Fruit fly (Drosophila melanogaster) whole organism, embryonic: ENCODE measurements around the gene slmo.

ENCODE experiments used
- CG12219 ChIP-seq: fragments of 200-800 bp; sonication (Bioruptor generic); optimal IDR thresholded peaks from 3 replicates; lab custom pipeline; 2018; ENCODE audit warnings: missing biosample characterization, mild to moderate bottlenecking, missing genetic modification characterization
- CG12391 ChIP-seq: fragments of 200-800 bp; sonication (Bioruptor generic); optimal IDR thresholded peaks from 3 replicates; lab custom pipeline; 2018; ENCODE audit warnings: missing biosample characterization, mild to moderate bottlenecking, missing genetic modification characterization, moderate library complexity
- CG13424 ChIP-seq: fragments of 200-800 bp; sonication (Bioruptor generic); optimal IDR thresholded peaks from 2 replicates; lab custom pipeline; 2019; ENCODE audit warnings: missing biosample characterization, mild to moderate bottlenecking, missing genetic modification characterization, moderate library complexity
- CG13894 ChIP-seq: fragments of 200-800 bp; sonication (Bioruptor generic); optimal IDR thresholded peaks from 3 replicates; lab custom pipeline; 2018; ENCODE audit warnings: missing biosample characterization, mild to moderate bottlenecking, missing genetic modification characterization, moderate library complexity
- CG14965 ChIP-seq: fragments of 200-800 bp; sonication (Bioruptor generic); optimal IDR thresholded peaks from 2 replicates; lab custom pipeline; 2016; ENCODE audit warnings: missing biosample characterization, missing genetic modification characterization, borderline replicate concordance
- CG15479 ChIP-seq: fragments of 200-800 bp; sonication (Bioruptor generic); optimal IDR thresholded peaks from 3 replicates; lab custom pipeline; 2019; ENCODE audit warnings: missing biosample characterization, mild to moderate bottlenecking, missing genetic modification characterization, moderate library complexity
- CG17328 ChIP-seq: fragments of 200-800 bp; sonication (Bioruptor generic); IDR thresholded peaks from 2 replicates; pipeline ENCODE4 v1.3.6; 2022; ENCODE audit warnings: missing biosample characterization, missing genetic modification characterization
- CG18262 ChIP-seq: fragments of 200-800 bp; optimal IDR thresholded peaks from 3 replicates; lab custom pipeline; 2019; ENCODE audit warnings: missing biosample characterization, mild to moderate bottlenecking, missing genetic modification characterization, moderate library complexity
- CG3281 ChIP-seq: fragments of 200-800 bp; sonication (Bioruptor generic); optimal IDR thresholded peaks from 3 replicates; lab custom pipeline; 2017; ENCODE audit warnings: missing biosample characterization, mild to moderate bottlenecking, missing genetic modification characterization
- CG33557 ChIP-seq: fragments of 200-800 bp; sonication (Bioruptor generic); optimal IDR thresholded peaks from 2 replicates; lab custom pipeline; 2019; ENCODE audit warnings: missing biosample characterization, mild to moderate bottlenecking, missing genetic modification characterization, moderate library complexity
- CG6175 ChIP-seq: fragments of 200-800 bp; sonication (Bioruptor generic); IDR thresholded peaks from 3 replicates; pipeline ENCODE4 v1.3.6; 2022; ENCODE audit warnings: missing biosample characterization, missing genetic modification characterization
- CG7357 ChIP-seq: fragments of 200-800 bp; sonication (Bioruptor generic); IDR thresholded peaks from 3 replicates; pipeline ENCODE4 v1.3.6; 2022; ENCODE audit warnings: missing biosample characterization, missing genetic modification characterization
- CG7745 ChIP-seq: fragments of 200-800 bp; sonication (Bioruptor generic); optimal IDR thresholded peaks from 2 replicates; lab custom pipeline; 2018; ENCODE audit warnings: missing biosample characterization, mild to moderate bottlenecking, missing genetic modification characterization, moderate library complexity
- CG8089 ChIP-seq: fragments of 200-800 bp; sonication (Bioruptor generic); optimal IDR thresholded peaks from 3 replicates; lab custom pipeline; 2016; ENCODE audit warnings: missing biosample characterization, missing genetic modification characterization
- CG8478 ChIP-seq: fragments of >200 bp; optimal IDR thresholded peaks from 2 replicates; lab custom pipeline; 2018
- Dip2 ChIP-seq: fragments of 200-800 bp; sonication (Bioruptor generic); IDR thresholded peaks from 2 replicates; pipeline ENCODE4 v1.3.6; 2022; ENCODE audit warnings: missing biosample characterization, missing genetic modification characterization
- E2f1 ChIP-seq: fragments of 200-800 bp; sonication (Bioruptor generic); IDR thresholded peaks from 2 replicates; pipeline ENCODE4 v1.3.6; 2022; ENCODE audit warnings: missing biosample characterization, missing genetic modification characterization
- Fer1 ChIP-seq: fragments of 200-800 bp; sonication (Bioruptor generic); optimal IDR thresholded peaks from 2 replicates; lab custom pipeline; 2017; ENCODE audit warnings: missing biosample characterization, mild to moderate bottlenecking, missing genetic modification characterization
- H15 ChIP-seq: fragments of 200-800 bp; sonication (Bioruptor generic); IDR thresholded peaks from 3 replicates; pipeline ENCODE4 v1.3.6; 2022; ENCODE audit warnings: missing biosample characterization, missing genetic modification characterization
- Hey ChIP-seq: fragments of 200-800 bp; sonication (Bioruptor generic); optimal IDR thresholded peaks from 3 replicates; lab custom pipeline; 2018; ENCODE audit warnings: missing biosample characterization, mild to moderate bottlenecking, missing genetic modification characterization
- Hr51 ChIP-seq, 2 experiments: fragments of 200-800 bp; sonication (Bioruptor generic); optimal IDR thresholded peaks; 2 replicates in 1 of 2; 3 replicates in 1 of 2; lab custom pipeline; 2016 to 2018; ENCODE audit warnings: missing biosample characterization in 2 of 2, missing genetic modification characterization in 2 of 2, mild to moderate bottlenecking in 1 of 2, moderate library complexity in 1 of 2
- Max ChIP-seq: fragments of 200-800 bp; sonication (Bioruptor generic); optimal IDR thresholded peaks from 2 replicates; lab custom pipeline; 2016; ENCODE audit warnings: missing biosample characterization, mild to moderate bottlenecking, missing genetic modification characterization
- Med ChIP-seq: fragments of 200-800 bp; sonication (Bioruptor generic); peaks from one replicate; lab custom pipeline; 2016; ENCODE audit warnings: missing biosample characterization, missing genetic modification characterization, mild to moderate bottlenecking, inconsistent platforms, moderate library complexity
- Nf-YC ChIP-seq: fragments of 200-800 bp; optimal IDR thresholded peaks from 3 replicates; lab custom pipeline; 2019; ENCODE audit warnings: missing biosample characterization, mild to moderate bottlenecking, missing genetic modification characterization, moderate library complexity
- NfI ChIP-seq: fragments of 200-800 bp; sonication (Bioruptor generic); optimal IDR thresholded peaks from 3 replicates; lab custom pipeline; 2018; ENCODE audit warnings: missing biosample characterization, mild to moderate bottlenecking, missing genetic modification characterization, moderate library complexity
- Optix ChIP-seq: fragments of 200-800 bp; sonication (Bioruptor generic); IDR thresholded peaks from 3 replicates; pipeline ENCODE4 v1.3.6; 2022; ENCODE audit warnings: missing biosample characterization, missing genetic modification characterization
- Ptx1 ChIP-seq: fragments of 200-800 bp; sonication (Bioruptor generic); IDR thresholded peaks from 2 replicates; pipeline ENCODE4 v1.3.6; 2022; ENCODE audit warnings: missing biosample characterization, missing genetic modification characterization
- abd-A ChIP-seq: fragments of 200-800 bp; sonication (Bioruptor generic); optimal IDR thresholded peaks from 3 replicates; lab custom pipeline; 2019; ENCODE audit warnings: missing biosample characterization, mild to moderate bottlenecking, missing genetic modification characterization, moderate library complexity
- amos ChIP-seq: fragments of 200-800 bp; sonication (Bioruptor generic); IDR thresholded peaks from 2 replicates; pipeline ENCODE4 v1.3.6; 2022; ENCODE audit warnings: missing biosample characterization, missing genetic modification characterization; ENCODE audit not compliant: partially characterized antibody
- ase ChIP-seq: fragments of 200-800 bp; sonication (Bioruptor generic); IDR thresholded peaks from 3 replicates; pipeline ENCODE4 v1.3.6; 2022; ENCODE audit warnings: missing biosample characterization, missing genetic modification characterization
- dmrt11E ChIP-seq: fragments of 200-800 bp; sonication (Bioruptor generic); optimal IDR thresholded peaks from 3 replicates; lab custom pipeline; 2018; ENCODE audit warnings: missing biosample characterization, mild to moderate bottlenecking, missing genetic modification characterization, moderate library complexity
- en ChIP-seq: fragments of 200-800 bp; sonication (Bioruptor generic); optimal IDR thresholded peaks from 2 replicates; lab custom pipeline; 2016; ENCODE audit warnings: missing biosample characterization, missing genetic modification characterization
- ftz-f1 ChIP-seq: fragments of 200-800 bp; sonication (Bioruptor generic); optimal IDR thresholded peaks from 2 replicates; lab custom pipeline; 2016; ENCODE audit warnings: missing biosample characterization, missing genetic modification characterization
- hb ChIP-seq: fragments of 200-800 bp; sonication (Bioruptor generic); IDR thresholded peaks from 3 replicates; pipeline ENCODE4 v1.3.6; 2022; ENCODE audit warnings: missing biosample characterization, missing genetic modification characterization; ENCODE audit not compliant: partially characterized antibody
- hbn ChIP-seq: fragments of 200-800 bp; sonication (Bioruptor generic); IDR thresholded peaks from 2 replicates; pipeline ENCODE4 v1.3.6; 2022; ENCODE audit warnings: missing biosample characterization, missing genetic modification characterization; ENCODE audit not compliant: partially characterized antibody
- klu ChIP-seq: fragments of 200-800 bp; sonication (Bioruptor generic); IDR thresholded peaks from 2 replicates; pipeline ENCODE4 v1.3.6; 2022; ENCODE audit warnings: missing biosample characterization, missing genetic modification characterization
- pan ChIP-seq, 4 experiments: fragments of >200 bp in 3 of 4; fragments of 200-800 bp in 1 of 4; sonication (Bioruptor generic) in 1 of 4; optimal IDR thresholded peaks in 3 of 4; IDR thresholded peaks in 1 of 4; 2 replicates each; pipeline versions ENCODE4 v1.3.6 to Lab custom; 2017 to 2022; ENCODE audit warnings: missing biosample characterization in 2 of 4, missing genetic modification characterization in 2 of 4, mixed read lengths in 1 of 4
- phol ChIP-seq: fragments of 200-800 bp; sonication (Bioruptor generic); optimal IDR thresholded peaks from 3 replicates; lab custom pipeline; 2018; ENCODE audit warnings: missing biosample characterization, mild to moderate bottlenecking, missing genetic modification characterization, moderate library complexity
- sr ChIP-seq: fragments of 200-800 bp; sonication (Bioruptor generic); IDR thresholded peaks from 3 replicates; pipeline ENCODE4 v1.3.6; 2022; ENCODE audit warnings: missing biosample characterization, missing genetic modification characterization
- stc ChIP-seq: fragments of 200-800 bp; sonication (Bioruptor generic); IDR thresholded peaks from 2 replicates; pipeline ENCODE4 v1.3.6; 2022; ENCODE audit warnings: missing biosample characterization, missing genetic modification characterization
- tgo ChIP-seq: fragments of 200-800 bp; sonication (Bioruptor generic); IDR thresholded peaks from 3 replicates; pipeline ENCODE4 v1.3.6; 2022; ENCODE audit warnings: missing biosample characterization, missing genetic modification characterization
- z ChIP-seq: fragments of 200-800 bp; sonication (Bioruptor generic); IDR thresholded peaks from 3 replicates; pipeline ENCODE4 v1.3.6; 2022; ENCODE audit warnings: missing biosample characterization, missing genetic modification characterization

slmo gene

DNA sequence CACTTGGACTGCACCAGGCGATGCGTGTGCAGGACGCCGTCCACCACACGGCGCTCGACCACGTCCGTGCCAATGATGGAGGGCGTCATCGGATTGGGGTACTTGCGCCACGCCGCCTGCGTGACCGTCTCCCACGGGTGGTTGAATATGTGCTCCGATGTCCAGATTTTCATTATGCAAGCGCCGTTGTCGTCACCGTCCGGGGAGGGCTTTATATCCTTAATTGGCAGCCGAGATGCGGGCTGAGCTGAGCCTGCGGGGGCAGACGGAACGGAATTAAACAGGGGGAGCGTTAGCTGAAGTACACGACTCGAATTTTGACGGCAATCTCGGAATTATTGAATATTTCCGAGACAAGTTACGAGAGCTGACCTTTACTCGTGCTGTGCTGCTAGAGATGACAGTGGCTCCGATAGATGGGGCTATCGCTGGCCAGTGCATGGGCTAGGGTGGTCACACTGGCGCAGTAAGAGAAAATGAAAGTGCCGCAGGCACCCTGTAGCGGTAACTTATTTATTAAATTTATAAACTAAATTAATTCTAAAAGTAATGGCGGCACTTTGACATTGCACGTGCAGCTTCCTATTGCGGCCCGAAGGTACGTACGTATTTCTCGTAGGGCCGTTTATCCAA is 862 bp downstream of the slmo start, which contains the start of gene IPIP (continued):
- no peak for TF ChIP-seq Dip2 (GFP tag; lab: Robert Waterston, UW)
- no peak for TF ChIP-seq pan (optimal IDR thresholded peaks at IDR 0.05; lab: Kevin White, UChicago)
- peak in 1 of 2 experiments; percentile 43 for TF ChIP-seq pan (GFP tag; optimal IDR thresholded peaks at IDR 0.05 in 1 of 2, IDR thresholded peaks at IDR 0.05 in 1 of 2)
- no peak for TF ChIP-seq abd-A (tag; lab: Kevin White, UChicago)
- peak; percentile 12 for TF ChIP-seq CG12391 (tag; lab: Kevin White, UChicago)
- TF ChIP-seq hbn = peak; percentile 68; the same call in 1 of the 2 replicates
- TF ChIP-seq Optix (GFP tag; lab: Robert Waterston, UW) = no peak
- peak; percentile 51 for TF ChIP-seq NfI
- peak; percentile 29; the same call in 1 of the 3 replicates for TF ChIP-seq tgo (GFP tag; lab: Robert Waterston, UW)
- TF ChIP-seq CG13894 (tag; lab: Kevin White, UChicago) = no peak
- peak; percentile 83 for TF ChIP-seq hb
- peak; percentile 27 for TF ChIP-seq Nf-YC
- TF ChIP-seq CG15479 (GFP tag; lab: Kevin White, UChicago) = no peak
- TF ChIP-seq CG8478 (lab: Kevin White, UChicago) = no peak
- no peak for TF ChIP-seq CG14965
- TF ChIP-seq stc (GFP tag; lab: Robert Waterston, UW) = 0 out of 2 replicates have a peak, but pooled peaks have one; percentile 9
- no peak for TF ChIP-seq en (GFP tag; lab: Kevin White, UChicago)
- peak; percentile 51; the same call in 1 of the 3 replicates for TF ChIP-seq H15 (GFP tag; lab: Robert Waterston, UW)
- TF ChIP-seq dmrt11E (tag; lab: Kevin White, UChicago) = no peak
- no peak for TF ChIP-seq CG12219 (GFP tag; lab: Kevin White, UChicago)
- no peak for TF ChIP-seq CG7357 (GFP tag; lab: Robert Waterston, UW)
- peak; percentile 7 for TF ChIP-seq CG3281 (GFP tag; lab: Kevin White, UChicago)
- TF ChIP-seq CG13424 (tag; lab: Kevin White, UChicago) = peak; percentile 17
- peak; percentile 4 for TF ChIP-seq Fer1 (GFP tag; lab: Kevin White, UChicago)
- no peak for TF ChIP-seq Hr51 (GFP tag; optimal IDR thresholded peaks at IDR 0.05; lab: Kevin White, UChicago)
- 0 out of 2 replicates have a peak, but pooled peaks have one; percentile 7 for TF ChIP-seq E2f1 (GFP tag; lab: Robert Waterston, UW)
- TF ChIP-seq z (GFP tag; lab: Robert Waterston, UW) = no peak
- TF ChIP-seq Max (GFP tag; lab: Kevin White, UChicago) = peak; percentile 4
- peak; percentile 12 for TF ChIP-seq CG18262 (tag; lab: Kevin White, UChicago)
- no peak for TF ChIP-seq Hey (tag; lab: Kevin White, UChicago)
- TF ChIP-seq Ptx1 (GFP tag; lab: Robert Waterston, UW) = peak; percentile 47
- peak; percentile 34; the same call in 1 of the 3 replicates for TF ChIP-seq ase (GFP tag; lab: Robert Waterston, UW)
- peak; percentile 39 for TF ChIP-seq phol (tag; lab: Kevin White, UChicago)

DNA sequence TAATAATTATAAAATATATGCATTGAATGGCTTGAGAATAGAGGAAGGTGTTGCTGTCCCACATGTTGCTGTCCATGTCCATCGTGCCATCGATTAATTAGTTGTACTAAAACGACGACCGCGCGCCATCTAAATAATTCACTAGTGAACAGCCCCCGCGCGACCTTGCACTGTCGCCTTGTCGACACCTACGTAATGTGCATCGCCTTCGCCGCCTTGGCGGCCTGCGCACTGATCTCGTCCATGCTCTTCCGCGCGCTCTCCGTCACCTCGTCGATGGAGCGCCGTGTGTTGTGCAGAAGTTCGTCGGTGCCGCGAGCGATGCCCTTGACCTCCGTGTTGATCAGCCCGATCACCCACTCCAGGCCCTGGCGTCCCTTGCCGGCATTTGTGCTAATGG is 1.6 kb downstream of the slmo start:
- TF ChIP-seq CG6175 (GFP tag; lab: Robert Waterston, UW) (0 out of 3 replicates have a peak, but pooled peaks have one; percentile 23), CG17328 (GFP tag; lab: Robert Waterston, UW) (no peak), CG7745 (no peak), amos (GFP tag; lab: Robert Waterston, UW) (0 out of 2 replicates have a peak, but pooled peaks have one; percentile 11), sr (GFP tag; lab: Robert Waterston, UW) (peak; percentile 83), ftz-f1 (peak; percentile 1), CG8089 (GFP tag; lab: Kevin White, UChicago) (no peak), CG33557 (GFP tag; lab: Kevin White, UChicago) (no peak), klu (no peak), Med (GFP tag; lab: Kevin White, UChicago) (peak; percentile 79)
